Fruit fly (Drosophila melanogaster) whole organism, prepupa: ENCODE data around the gene CG11085.

Source experiments
- Blimp-1 ChIP-seq: fragments of 200-800 bp; sonication (Bioruptor generic); optimal IDR thresholded peaks from 3 replicates; lab custom pipeline; 2017; ENCODE audit warnings: missing biosample characterization, missing genetic modification characterization, mild to moderate bottlenecking, moderate library complexity, missing genetic modification reagents
- CG10631 ChIP-seq: fragments of 200-800 bp; sonication (Bioruptor generic); optimal IDR thresholded peaks from 2 replicates; lab custom pipeline; 2016; ENCODE audit warnings: missing biosample characterization, missing genetic modification characterization
- CG11294 ChIP-seq: fragments of 200-800 bp; sonication (Bioruptor generic); IDR thresholded peaks from 2 replicates; pipeline ENCODE4 v1.3.6; 2022; ENCODE audit warnings: missing biosample characterization, missing genetic modification characterization
- CG11762 ChIP-seq: fragments of 200-800 bp; sonication (Bioruptor generic); optimal IDR thresholded peaks from 3 replicates; lab custom pipeline; 2016; ENCODE audit warnings: missing biosample characterization, missing genetic modification characterization; ENCODE audit not compliant: insufficient read depth
- CG11902 ChIP-seq: fragments of 200-800 bp; sonication (Bioruptor generic); optimal IDR thresholded peaks from 3 replicates; lab custom pipeline; 2016; ENCODE audit warnings: missing biosample characterization, missing genetic modification characterization
- CG16779 ChIP-seq: fragments of 200-800 bp; sonication (Bioruptor generic); optimal IDR thresholded peaks from 3 replicates; lab custom pipeline; 2017; ENCODE audit warnings: missing biosample characterization, mild to moderate bottlenecking, missing genetic modification characterization
- CG3032 ChIP-seq: fragments of 200-800 bp; optimal IDR thresholded peaks from 2 replicates; lab custom pipeline; 2019; ENCODE audit warnings: missing biosample characterization, mild to moderate bottlenecking, missing genetic modification characterization, moderate library complexity
- CG31627 ChIP-seq: fragments of 200-800 bp; sonication (Bioruptor generic); optimal IDR thresholded peaks from 3 replicates; lab custom pipeline; 2016; ENCODE audit warnings: missing biosample characterization, missing genetic modification characterization
- CG3919 ChIP-seq: fragments of 200-800 bp; sonication (Bioruptor generic); optimal IDR thresholded peaks from 3 replicates; lab custom pipeline; 2016; ENCODE audit warnings: missing biosample characterization, missing genetic modification characterization
- CG4318 ChIP-seq: fragments of 200-800 bp; sonication (Bioruptor generic); optimal IDR thresholded peaks from 3 replicates; lab custom pipeline; 2017; ENCODE audit warnings: missing biosample characterization, mild to moderate bottlenecking, missing genetic modification characterization
- CG6163 ChIP-seq: fragments of 200-800 bp; sonication (Bioruptor generic); IDR thresholded peaks from 3 replicates; pipeline ENCODE4 v1.3.6; 2022; ENCODE audit warnings: missing biosample characterization, missing genetic modification characterization
- CG6276 ChIP-seq: fragments of 200-800 bp; sonication (Bioruptor generic); optimal IDR thresholded peaks from 2 replicates; lab custom pipeline; 2017; ENCODE audit warnings: missing biosample characterization, mild to moderate bottlenecking, missing genetic modification characterization
- CG6792 ChIP-seq: fragments of 200-800 bp; sonication (Bioruptor generic); optimal IDR thresholded peaks from 3 replicates; lab custom pipeline; 2016; ENCODE audit warnings: missing biosample characterization, missing genetic modification characterization
- CG6808 ChIP-seq: fragments of 200-800 bp; sonication (Bioruptor generic); optimal IDR thresholded peaks from 3 replicates; lab custom pipeline; 2017; ENCODE audit warnings: missing biosample characterization, missing genetic modification characterization, mild to moderate bottlenecking, moderate library complexity, missing genetic modification reagents
- CG6854 ChIP-seq: fragments of 200-800 bp; sonication (Bioruptor generic); optimal IDR thresholded peaks from 2 replicates; lab custom pipeline; 2017; ENCODE audit warnings: missing biosample characterization, mild to moderate bottlenecking, missing genetic modification characterization
- CG7368 ChIP-seq: fragments of 200-800 bp; sonication (Bioruptor generic); optimal IDR thresholded peaks from 3 replicates; lab custom pipeline; 2016; ENCODE audit warnings: missing biosample characterization, missing genetic modification characterization
- CG8119 ChIP-seq: fragments of 200-800 bp; sonication (Bioruptor generic); IDR thresholded peaks from 3 replicates; pipeline ENCODE4 v1.3.6; 2022; ENCODE audit warnings: missing biosample characterization, missing genetic modification characterization
- CG8319 ChIP-seq: fragments of 200-800 bp; sonication (Bioruptor generic); optimal IDR thresholded peaks from 3 replicates; lab custom pipeline; 2016; ENCODE audit warnings: missing biosample characterization, missing genetic modification characterization
- CG8632 ChIP-seq: fragments of 200-800 bp; sonication (Bioruptor generic); optimal IDR thresholded peaks from 3 replicates; lab custom pipeline; 2016; ENCODE audit warnings: missing biosample characterization, missing genetic modification characterization
- CG9139 ChIP-seq: fragments of 200-800 bp; sonication (Bioruptor generic); optimal IDR thresholded peaks from 3 replicates; lab custom pipeline; 2017; ENCODE audit warnings: missing biosample characterization, mild to moderate bottlenecking, missing genetic modification characterization
- Eip78C ChIP-seq: fragments of 200-800 bp; sonication (Bioruptor generic); peaks from one replicate; lab custom pipeline; 2016; ENCODE audit warnings: missing biosample characterization, missing genetic modification characterization
- Eip93F ChIP-seq: fragments of 200-800 bp; sonication (Bioruptor generic); optimal IDR thresholded peaks from 2 replicates; lab custom pipeline; 2016; ENCODE audit warnings: missing biosample characterization, mild to moderate bottlenecking, missing genetic modification characterization
- Ets21C ChIP-seq: fragments of 200-800 bp; sonication (Bioruptor generic); optimal IDR thresholded peaks from 3 replicates; lab custom pipeline; 2016; ENCODE audit warnings: missing biosample characterization, missing genetic modification characterization
- Gug ChIP-seq: fragments of 200-800 bp; sonication (Bioruptor generic); IDR thresholded peaks from 2 replicates; pipeline ENCODE4 v1.3.6; 2022; ENCODE audit warnings: missing biosample characterization, missing genetic modification characterization
- Hr38 ChIP-seq: sonication (Bioruptor generic); optimal IDR thresholded peaks from 2 replicates; lab custom pipeline; 2016; ENCODE audit warnings: missing biosample characterization, missing genetic modification characterization
- Hr39 ChIP-seq: fragments of 200-800 bp; sonication (Bioruptor generic); optimal IDR thresholded peaks from 2 replicates; lab custom pipeline; 2016; ENCODE audit warnings: missing biosample characterization, missing genetic modification characterization
- Hr4 ChIP-seq: fragments of 200-800 bp; sonication (Bioruptor generic); optimal IDR thresholded peaks from 3 replicates; lab custom pipeline; 2016; ENCODE audit warnings: missing biosample characterization, missing genetic modification characterization
- OdsH ChIP-seq: fragments of 200-800 bp; sonication (Bioruptor generic); optimal IDR thresholded peaks from 3 replicates; lab custom pipeline; 2016; ENCODE audit warnings: missing biosample characterization, missing genetic modification characterization
- Smox ChIP-seq: fragments of 200-800 bp; sonication (Bioruptor generic); optimal IDR thresholded peaks from 3 replicates; lab custom pipeline; 2016; ENCODE audit warnings: missing biosample characterization, missing genetic modification characterization
- Sox14 ChIP-seq: fragments of 200-800 bp; sonication (Bioruptor generic); optimal IDR thresholded peaks from 3 replicates; lab custom pipeline; 2016; ENCODE audit warnings: missing biosample characterization, missing genetic modification characterization
- Sox15 ChIP-seq: fragments of 200-800 bp; sonication (Bioruptor generic); optimal IDR thresholded peaks from 3 replicates; lab custom pipeline; 2016; ENCODE audit warnings: missing biosample characterization, missing genetic modification characterization
- achi ChIP-seq: fragments of 200-800 bp; sonication (Bioruptor generic); optimal IDR thresholded peaks from 3 replicates; lab custom pipeline; 2016; ENCODE audit warnings: missing biosample characterization, missing genetic modification characterization
- acj6 ChIP-seq: fragments of 200-800 bp; sonication (Bioruptor generic); optimal IDR thresholded peaks from 3 replicates; lab custom pipeline; 2016; ENCODE audit warnings: missing biosample characterization, missing genetic modification characterization
- cyc ChIP-seq: fragments of 200-800 bp; sonication (Bioruptor generic); optimal IDR thresholded peaks from 3 replicates; lab custom pipeline; 2016; ENCODE audit warnings: missing biosample characterization, missing genetic modification characterization
- dac ChIP-seq: fragments of 200-800 bp; sonication (Bioruptor generic); optimal IDR thresholded peaks from 2 replicates; lab custom pipeline; 2017; ENCODE audit warnings: missing biosample characterization, mild to moderate bottlenecking, missing genetic modification characterization
- eg ChIP-seq: fragments of 200-800 bp; sonication (Bioruptor generic); IDR thresholded peaks from 3 replicates; pipeline ENCODE4 v1.3.6; 2022; ENCODE audit warnings: missing biosample characterization, missing genetic modification characterization
- esn ChIP-seq: fragments of 200-800 bp; sonication (Bioruptor generic); optimal IDR thresholded peaks from 2 replicates; lab custom pipeline; 2016; ENCODE audit warnings: missing biosample characterization, mild to moderate bottlenecking, missing genetic modification characterization, moderate library complexity
- fd59A ChIP-seq: fragments of 200-800 bp; sonication (Bioruptor generic); optimal IDR thresholded peaks from 2 replicates; lab custom pipeline; 2017; ENCODE audit warnings: missing biosample characterization, mild to moderate bottlenecking, missing genetic modification characterization, missing genetic modification reagents
- fd85E ChIP-seq: fragments of 200-800 bp; sonication (Bioruptor generic); optimal IDR thresholded peaks from 3 replicates; lab custom pipeline; 2016; ENCODE audit warnings: missing biosample characterization, missing genetic modification characterization
- fkh ChIP-seq: fragments of 200-800 bp; sonication (Bioruptor generic); optimal IDR thresholded peaks from 3 replicates; lab custom pipeline; 2017; ENCODE audit warnings: missing biosample characterization, mild to moderate bottlenecking, missing genetic modification characterization, moderate library complexity
- lz ChIP-seq: fragments of 200-800 bp; sonication (Bioruptor generic); optimal IDR thresholded peaks from 3 replicates; lab custom pipeline; 2016; ENCODE audit warnings: missing biosample characterization, missing genetic modification characterization
- pdm3 ChIP-seq: fragments of 200-800 bp; sonication (Bioruptor generic); optimal IDR thresholded peaks from 3 replicates; lab custom pipeline; 2016; ENCODE audit warnings: missing biosample characterization, missing genetic modification characterization
- salr ChIP-seq, 2 experiments: fragments of 200-800 bp; sonication (Bioruptor generic); optimal IDR thresholded peaks; 3 replicates each; lab custom pipeline; 2016 to 2018; ENCODE audit warnings: missing biosample characterization in 2 of 2, missing genetic modification characterization in 2 of 2, mild to moderate bottlenecking in 1 of 2
- spab ChIP-seq: fragments of 200-800 bp; sonication (Bioruptor generic); optimal IDR thresholded peaks from 2 replicates; lab custom pipeline; 2017; ENCODE audit warnings: missing biosample characterization, mild to moderate bottlenecking, missing genetic modification characterization, missing genetic modification reagents
- svp ChIP-seq: fragments of 200-800 bp; sonication (Bioruptor generic); peaks from one replicate; lab custom pipeline; 2016; ENCODE audit warnings: missing biosample characterization, missing genetic modification characterization
- topi ChIP-seq: fragments of 200-800 bp; sonication (Bioruptor generic); optimal IDR thresholded peaks from 3 replicates; lab custom pipeline; 2016; ENCODE audit warnings: missing biosample characterization, missing genetic modification characterization
- vri ChIP-seq: fragments of 200-800 bp; sonication (Bioruptor generic); optimal IDR thresholded peaks from 3 replicates; lab custom pipeline; 2016; ENCODE audit warnings: missing biosample characterization, mild to moderate bottlenecking, missing genetic modification characterization

The CG11085 gene

DNA sequence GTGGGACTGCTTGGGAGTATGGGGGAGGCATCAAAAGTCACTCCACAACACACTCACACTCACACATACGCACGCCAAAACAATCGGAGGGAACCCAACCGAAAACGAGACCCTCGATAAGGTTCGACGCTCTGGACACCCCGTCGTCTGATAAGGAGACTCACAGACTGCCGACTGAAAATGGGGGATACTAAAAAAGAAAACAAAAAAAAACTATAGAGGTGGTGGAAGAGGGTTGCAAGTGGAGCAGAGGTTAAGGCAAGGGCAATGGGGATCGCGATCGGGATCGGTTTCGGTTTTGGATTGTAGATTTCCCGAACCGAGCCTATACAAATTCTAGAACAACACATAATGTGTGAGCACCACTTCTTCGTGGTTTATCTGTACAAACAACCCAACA lies 52.6 kb downstream of the CG11085 start:
- no peak for TF ChIP-seq Hr4
- peak; percentile 51 for TF ChIP-seq vri (GFP tag; lab: Kevin White, UChicago)
- peak; percentile 98 for TF ChIP-seq svp (GFP tag; lab: Kevin White, UChicago)
- TF ChIP-seq fd85E (GFP tag; lab: Kevin White, UChicago) = no peak
- peak; percentile 32 for TF ChIP-seq fkh (GFP tag; lab: Kevin White, UChicago)
- TF ChIP-seq, all 60 proteins: peak for 3

DNA sequence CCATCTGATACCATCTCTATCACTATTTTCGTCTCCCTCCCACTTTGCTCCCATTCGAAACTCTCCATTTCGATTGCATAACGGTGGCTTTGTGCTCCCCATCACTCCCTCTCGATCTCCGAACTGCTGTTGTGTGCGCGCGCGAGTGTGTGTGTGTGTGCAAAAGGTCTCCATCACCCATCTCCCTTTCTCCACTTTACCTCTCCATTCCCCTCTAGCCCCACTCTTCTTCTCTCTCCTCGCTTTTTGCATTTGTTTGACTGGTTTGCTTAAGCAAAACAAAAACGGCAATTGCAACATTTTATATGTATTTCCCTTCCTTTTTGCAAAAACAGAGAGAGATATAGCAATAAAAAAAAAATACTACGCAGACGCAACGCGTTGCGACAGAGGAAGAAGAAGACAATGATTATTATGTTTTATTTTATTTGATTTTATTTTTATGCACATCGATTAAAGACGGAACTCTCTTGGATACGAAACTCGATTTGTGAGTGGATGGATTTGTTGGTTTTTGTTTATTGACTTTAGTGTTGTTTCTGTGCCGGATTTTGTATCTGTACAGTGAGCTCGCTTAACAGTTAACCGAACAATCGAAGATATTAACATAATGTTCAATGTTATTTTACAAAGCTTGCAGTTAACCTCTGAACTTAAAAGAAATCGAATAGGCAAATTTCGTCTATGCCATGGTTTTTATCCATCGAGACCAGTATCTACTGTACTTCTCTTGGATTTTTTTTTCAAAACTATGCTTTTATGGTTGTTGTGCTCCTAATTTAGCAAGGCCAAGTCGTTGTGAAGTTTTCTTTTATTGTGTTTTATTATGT lies 53.8 kb downstream of the CG11085 start:
- TF ChIP-seq CG7368 (GFP tag; lab: Kevin White, UChicago) (peak; percentile 57), CG11902 (GFP tag; lab: Kevin White, UChicago) (peak; percentile 57), CG10631 (GFP tag; lab: Kevin White, UChicago) (peak; percentile 72), dac (GFP tag; lab: Kevin White, UChicago) (peak; percentile 43), eg (peak; percentile 86), Gug (GFP tag; lab: Robert Waterston, UW) (peak; percentile 41; the same call in 1 of the 2 replicates), Eip93F (GFP tag; lab: Kevin White, UChicago) (peak; percentile 14), Hr38 (GFP tag; lab: Kevin White, UChicago) (no peak), Hr39 (GFP tag; lab: Kevin White, UChicago) (peak; percentile 78), Ets21C (GFP tag; lab: Kevin White, UChicago) (peak; percentile 53), Sox15 (GFP tag; lab: Kevin White, UChicago) (peak; percentile 63), CG6276 (GFP tag; lab: Kevin White, UChicago) (peak; percentile 76), salr (GFP tag; optimal IDR thresholded peaks at IDR 0.05; lab: Kevin White, UChicago) (peak; percentile 51 to 72), fd85E (GFP tag; lab: Kevin White, UChicago) (no peak), CG11294 (GFP tag; lab: Robert Waterston, UW) (peak; percentile 60), pdm3 (GFP tag; lab: Kevin White, UChicago) (peak; percentile 81), Sox14 (GFP tag; lab: Kevin White, UChicago) (peak; percentile 71), cyc (peak; percentile 71), topi (GFP tag; lab: Kevin White, UChicago) (peak; percentile 78), CG16779 (tag; lab: Kevin White, UChicago) (peak; percentile 35), Eip78C (GFP tag; lab: Kevin White, UChicago) (peak; percentile 93), CG8119 (GFP tag; lab: Robert Waterston, UW) (peak; percentile 66; the same call in 2 of the 3 replicates), Blimp-1 (GFP tag; lab: Kevin White, UChicago) (peak; percentile 63), CG6854 (GFP tag; lab: Kevin White, UChicago) (peak; percentile 29), CG3032 (tag; lab: Kevin White, UChicago) (peak; percentile 58), CG6163 (GFP tag; lab: Robert Waterston, UW) (peak; percentile 60), vri (GFP tag; lab: Kevin White, UChicago) (peak; percentile 97), CG8632 (peak; percentile 68), Smox (GFP tag; lab: Kevin White, UChicago) (peak; percentile 68), CG6792 (GFP tag; lab: Kevin White, UChicago) (peak; percentile 61), spab (GFP tag; lab: Kevin White, UChicago) (peak; percentile 58), CG8319 (no peak), acj6 (GFP tag; lab: Kevin White, UChicago) (peak; percentile 72), CG9139 (peak; percentile 63), lz (GFP tag; lab: Kevin White, UChicago) (peak; percentile 67), fd59A (GFP tag; lab: Kevin White, UChicago) (peak; percentile 68), fkh (GFP tag; lab: Kevin White, UChicago) (peak; percentile 1), CG11762 (GFP tag; lab: Kevin White, UChicago) (peak; percentile 53), achi (peak; percentile 77), Hr4 (peak; percentile 69), OdsH (GFP tag; lab: Kevin White, UChicago) (peak; percentile 81), CG31627 (GFP tag; lab: Kevin White, UChicago) (peak; percentile 74), CG4318 (peak; percentile 45), esn (GFP tag; lab: Kevin White, UChicago) (peak; percentile 70), CG3919 (GFP tag; lab: Kevin White, UChicago) (peak; percentile 81), CG6808 (GFP tag; lab: Kevin White, UChicago) (peak; percentile 81)
